Worm (Caenorhabditis elegans): ENCODE measurements around the gene ZK697.14.

ce11 chrV:1771727-1772126 is 16.2 kb upstream of the ZK697.14 start, which contains the start of gene dhs-13:
- TF ChIP-seq F13C5.2 (tag; optimal IDR thresholded peaks at IDR 0.05) (no peak), ama-1 (optimal IDR thresholded peaks at IDR 0.05) (no peak), hmbx-1 (tag; optimal IDR thresholded peaks at IDR 0.05) (no peak), scrt-1 (GFP tag; IDR thresholded peaks at IDR 0.05) (no peak), ceh-36 (tag; optimal IDR thresholded peaks at IDR 0.05) (no peak), sea-1 (GFP tag; conservative IDR thresholded peaks at IDR 0.05) (no peak; the same call in 1 of the 2 replicates), flt-1 (GFP tag; IDR thresholded peaks at IDR 0.05) (no peak)

Measured in whole organism, early embryonic.